Fruit fly (Drosophila melanogaster): ENCODE measurements around the gene Proc.

The Proc gene

DNA sequence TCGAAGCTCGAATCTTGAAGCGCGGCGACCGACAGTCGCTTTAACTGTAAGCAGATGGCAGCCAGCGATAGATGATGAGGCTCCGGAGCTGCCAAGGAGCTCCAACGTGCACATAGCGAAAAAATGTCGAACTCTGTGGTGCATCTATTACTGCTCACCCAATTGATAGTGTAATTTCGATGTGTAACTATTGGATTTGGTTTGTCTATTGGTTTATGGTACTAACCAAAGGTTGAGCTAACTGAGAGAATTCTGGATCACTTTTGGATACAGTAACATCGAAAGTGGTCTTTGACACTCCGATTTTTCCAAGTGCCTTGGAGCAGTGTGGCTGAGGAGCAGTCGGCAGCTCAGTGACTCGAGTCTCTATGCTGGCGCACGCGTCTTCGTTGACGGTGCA lies 27.3 kb upstream of the Proc start:
- TF ChIP-seq Awh (GFP tag; IDR thresholded peaks at IDR 0.05) (no peak), CG2120 (GFP tag; optimal IDR thresholded peaks at IDR 0.05) (no peak), lbe (GFP tag; optimal IDR thresholded peaks at IDR 0.05) (no peak), Ets65A (GFP tag) (peak; percentile 64), Drgx (GFP tag; IDR thresholded peaks at IDR 0.05) (peak; percentile 82), esg (GFP tag; conservative IDR thresholded peaks at IDR 0.05) (no peak), bsh (GFP tag; optimal IDR thresholded peaks at IDR 0.05) (peak in 1 of 2 experiments; percentile 72), Rfx (GFP tag; IDR thresholded peaks at IDR 0.05) (no peak), trh (GFP tag; optimal IDR thresholded peaks at IDR 0.05) (no peak), CG15479 (GFP tag; optimal IDR thresholded peaks at IDR 0.05) (no peak), CG32767 (GFP tag; IDR thresholded peaks at IDR 0.05) (no peak), sr (GFP tag; IDR thresholded peaks at IDR 0.05) (no peak), YL-1 (GFP tag; optimal IDR thresholded peaks at IDR 0.05) (no peak), nom (GFP tag; optimal IDR thresholded peaks at IDR 0.05) (peak; percentile 56)

DNA sequence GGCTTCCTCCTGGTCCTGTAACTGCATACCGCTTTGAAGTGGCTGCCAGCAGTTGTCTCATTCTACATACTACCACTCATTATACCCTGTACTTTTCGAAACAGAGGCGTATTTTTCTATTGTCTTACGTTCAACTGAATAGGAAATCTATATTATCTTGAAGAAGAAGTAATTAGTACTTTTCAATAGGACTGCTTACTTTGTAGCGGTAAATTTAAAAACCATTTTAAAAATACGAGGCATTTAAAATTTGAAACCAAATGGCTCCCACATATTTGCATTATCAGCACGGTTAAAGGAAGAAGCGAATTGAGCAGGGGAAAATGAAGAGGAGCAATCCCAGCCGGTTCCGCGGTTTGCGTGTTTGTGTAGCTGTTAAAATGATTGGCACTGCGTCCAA lies 26.0 kb upstream of the Proc start:
- no peak for TF ChIP-seq ftz-f1 (GFP tag; optimal IDR thresholded peaks at IDR 0.05)
- TF ChIP-seq Drgx (GFP tag; IDR thresholded peaks at IDR 0.05), result peak; percentile 44; the same call in 1 of the 2 replicates

DNA sequence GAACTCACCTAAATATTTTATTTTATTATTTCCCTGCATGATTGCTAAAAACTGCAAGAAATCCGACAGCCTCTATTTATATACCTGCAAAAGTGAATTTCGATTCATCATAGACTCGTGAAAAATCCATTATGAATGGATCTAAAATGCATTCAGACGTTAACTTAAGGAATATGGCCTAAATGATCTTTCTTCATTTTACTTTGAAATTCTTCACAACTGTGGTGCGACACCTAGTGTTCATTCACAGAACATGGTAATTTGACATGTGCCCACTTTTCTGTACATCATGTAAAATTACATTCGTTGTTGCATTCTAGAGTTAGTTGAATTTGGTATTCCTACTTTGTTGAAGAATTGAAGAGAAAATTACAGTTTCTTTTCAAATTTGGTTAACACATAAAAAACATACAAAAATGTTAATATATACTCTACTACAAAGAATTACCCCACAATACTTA lies 19.5 kb upstream of the Proc start, which contains the start of gene Spn28Db:
TSS of gene Spn28Db (minus strand) at position 51 of the 461 bp plus-strand sequence.
- TF ChIP-seq fd64A (GFP tag; optimal IDR thresholded peaks at IDR 0.05), result no peak
- peak; percentile 93 for TF ChIP-seq stwl (tag; optimal IDR thresholded peaks at IDR 0.05)
- TF ChIP-seq CG14014 (GFP tag; IDR thresholded peaks at IDR 0.05), result no peak
- TF ChIP-seq emc (GFP tag; optimal IDR thresholded peaks at IDR 0.05), result no peak
- TF ChIP-seq Hand (GFP tag; optimal IDR thresholded peaks at IDR 0.05), result no peak
- no peak for TF ChIP-seq Fer3 (tag; optimal IDR thresholded peaks at IDR 0.05)
- TF ChIP-seq CoRest (tag; optimal IDR thresholded peaks at IDR 0.05), result no peak
- no peak for TF ChIP-seq CG8944 (GFP tag; optimal IDR thresholded peaks at IDR 0.05)
- no peak for TF ChIP-seq Gug (GFP tag; IDR thresholded peaks at IDR 0.05)
- TF ChIP-seq Ets65A (GFP tag), result peak; percentile 84
- TF ChIP-seq H2.0 (GFP tag; IDR thresholded peaks at IDR 0.05), result no peak
- TF ChIP-seq BEAF-32 (GFP tag; optimal IDR thresholded peaks at IDR 0.05), result no peak
- TF ChIP-seq Hmx (GFP tag; optimal IDR thresholded peaks at IDR 0.05), result no peak
- no peak for TF ChIP-seq CG13296 (GFP tag; optimal IDR thresholded peaks at IDR 0.05)
- TF ChIP-seq nau (GFP tag; optimal IDR thresholded peaks at IDR 0.05), result no peak
- no peak for TF ChIP-seq CG16863 (GFP tag; optimal IDR thresholded peaks at IDR 0.05)
- TF ChIP-seq CG1024 (GFP tag; IDR thresholded peaks at IDR 0.05), result no peak
- TF ChIP-seq cwo (GFP tag; optimal IDR thresholded peaks at IDR 0.05), result no peak
- no peak for TF ChIP-seq CG16815 (GFP tag; optimal IDR thresholded peaks at IDR 0.05)
- TF ChIP-seq Dref (GFP tag; IDR thresholded peaks at IDR 0.05), result no peak
- TF ChIP-seq bsh (GFP tag; optimal IDR thresholded peaks at IDR 0.05), result no peak
- no peak for TF ChIP-seq CG3838 (GFP tag; optimal IDR thresholded peaks at IDR 0.05)
- TF ChIP-seq peb (GFP tag; IDR thresholded peaks at IDR 0.05), result no peak
- no peak for TF ChIP-seq wor (GFP tag; IDR thresholded peaks at IDR 0.05)
- TF ChIP-seq CG2875 (GFP tag; optimal IDR thresholded peaks at IDR 0.05), result no peak
- TF ChIP-seq CG2712 (tag; optimal IDR thresholded peaks at IDR 0.05), result peak; percentile 38
- TF ChIP-seq MBD-R2 (GFP tag; IDR thresholded peaks at IDR 0.05), result no peak
- no peak for TF ChIP-seq twi (tag; optimal IDR thresholded peaks at IDR 0.05)
- TF ChIP-seq shn (GFP tag; optimal IDR thresholded peaks at IDR 0.05), result no peak
- TF ChIP-seq CG11085 (GFP tag; IDR thresholded peaks at IDR 0.05), result no peak
- TF ChIP-seq salm (tag; optimal IDR thresholded peaks at IDR 0.05), result no peak
- TF ChIP-seq CG32767 (GFP tag; IDR thresholded peaks at IDR 0.05), result no peak
- no peak for TF ChIP-seq Dbx (GFP tag; IDR thresholded peaks at IDR 0.05)
- no peak for TF ChIP-seq gt (GFP tag; IDR thresholded peaks at IDR 0.05)
- TF ChIP-seq bigmax (GFP tag; optimal IDR thresholded peaks at IDR 0.05), result no peak
- no peak for TF ChIP-seq Lpt (GFP tag; optimal IDR thresholded peaks at IDR 0.05)
- TF ChIP-seq CG18011 (GFP tag; optimal IDR thresholded peaks at IDR 0.05), result no peak

Measured in whole organism, embryonic.